Fruit fly (Drosophila melanogaster) whole organism, embryonic: Measurements from ENCODE around the gene CG18636.

Experiments used
- CG11093 ChIP-seq: fragments of 200-800 bp; sonication (Bioruptor generic); IDR thresholded peaks from 3 replicates; pipeline ENCODE4 v1.3.6; 2022; ENCODE audit warnings: missing biosample characterization, missing genetic modification characterization
- CG12391 ChIP-seq: fragments of 200-800 bp; sonication (Bioruptor generic); optimal IDR thresholded peaks from 3 replicates; lab custom pipeline; 2018; ENCODE audit warnings: missing biosample characterization, mild to moderate bottlenecking, missing genetic modification characterization, moderate library complexity
- CG13775 ChIP-seq: fragments of 200-800 bp; sonication (Bioruptor generic); optimal IDR thresholded peaks from 3 replicates; lab custom pipeline; 2017; ENCODE audit warnings: missing biosample characterization, mild to moderate bottlenecking, missing genetic modification characterization
- CG1603 ChIP-seq: fragments of 200-800 bp; sonication (Bioruptor generic); optimal IDR thresholded peaks from 2 replicates; lab custom pipeline; 2019; ENCODE audit warnings: missing biosample characterization, mild to moderate bottlenecking, missing genetic modification characterization, moderate library complexity
- CG17912 ChIP-seq: fragments of 200-800 bp; sonication (Bioruptor generic); optimal IDR thresholded peaks from 2 replicates; lab custom pipeline; 2018; ENCODE audit warnings: missing biosample characterization, mild to moderate bottlenecking, missing genetic modification characterization
- CG1832 ChIP-seq: fragments of 200-800 bp; sonication (Bioruptor generic); optimal IDR thresholded peaks from 2 replicates; lab custom pipeline; 2017; ENCODE audit warnings: missing biosample characterization, mild to moderate bottlenecking, missing genetic modification characterization, inconsistent platforms
- CG5953 ChIP-seq: fragments of 200-800 bp; sonication (Bioruptor generic); IDR thresholded peaks from 2 replicates; pipeline ENCODE4 v1.3.6; 2022; ENCODE audit warnings: missing biosample characterization, missing genetic modification characterization
- Hmx ChIP-seq: fragments of 200-800 bp; sonication (Bioruptor generic); optimal IDR thresholded peaks from 2 replicates; lab custom pipeline; 2016; ENCODE audit warnings: missing biosample characterization, missing genetic modification characterization
- Hr78 ChIP-seq, 2 experiments: fragments of 200-800 bp in 1 of 2; fragments of >200 bp in 1 of 2; sonication (Bioruptor generic) in 1 of 2; optimal IDR thresholded peaks; 2 replicates each; lab custom pipeline; 2017 to 2019; ENCODE audit warnings: missing biosample characterization in 2 of 2, missing genetic modification characterization in 2 of 2, mild to moderate bottlenecking in 1 of 2, moderate library complexity in 1 of 2
- cas ChIP-seq: fragments of 200-800 bp; sonication (Bioruptor generic); IDR thresholded peaks from 2 replicates; pipeline ENCODE4 v1.3.6; 2022; ENCODE audit warnings: missing biosample characterization, missing genetic modification characterization
- h ChIP-seq: fragments of >200 bp; optimal IDR thresholded peaks from 2 replicates; lab custom pipeline; 2017
- pfk ChIP-seq: fragments of 200-800 bp; sonication (Bioruptor generic); optimal IDR thresholded peaks from 2 replicates; lab custom pipeline; 2018; ENCODE audit warnings: missing biosample characterization, mild to moderate bottlenecking, missing genetic modification characterization, moderate library complexity
- tgo ChIP-seq: fragments of 200-800 bp; sonication (Bioruptor generic); IDR thresholded peaks from 3 replicates; pipeline ENCODE4 v1.3.6; 2022; ENCODE audit warnings: missing biosample characterization, missing genetic modification characterization

DNA sequence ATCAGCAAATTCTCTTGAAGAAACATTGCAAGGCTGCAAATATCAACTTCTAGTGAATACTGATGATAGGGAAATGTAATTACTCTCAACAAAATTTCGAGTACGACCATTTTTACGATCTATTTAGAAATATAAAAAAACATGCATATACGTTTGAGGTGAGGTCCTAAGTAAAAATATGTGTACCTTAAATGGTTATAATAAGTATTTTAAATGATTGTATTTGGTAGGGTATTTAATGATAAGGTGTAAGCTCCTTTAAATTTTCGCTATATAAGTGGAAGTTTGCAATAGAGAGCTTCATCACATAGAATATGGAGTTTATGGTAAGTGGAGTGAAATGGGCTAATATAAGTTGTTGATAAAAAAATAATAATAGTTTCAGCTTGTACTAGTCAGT lies 40.3 kb downstream of the CG18636 start, which contains the start of gene CG42681:
- TF ChIP-seq CG5953, result no peak
- TF ChIP-seq pfk, result no peak
- no peak for TF ChIP-seq tgo (GFP tag; lab: Robert Waterston, UW)
- no peak for TF ChIP-seq CG17912 (GFP tag; lab: Kevin White, UChicago)
- TF ChIP-seq cas (GFP tag; lab: Robert Waterston, UW), result no peak
- no peak for TF ChIP-seq Hmx (GFP tag; lab: Kevin White, UChicago)
- no peak for TF ChIP-seq CG1832
- TF ChIP-seq CG11093 (GFP tag; lab: Robert Waterston, UW), result no peak
- no peak for TF ChIP-seq h (lab: Kevin White, UChicago)
- TF ChIP-seq CG1603 (tag; lab: Kevin White, UChicago), result no peak
- TF ChIP-seq CG12391 (tag; lab: Kevin White, UChicago), result no peak
- TF ChIP-seq CG13775 (GFP tag; lab: Kevin White, UChicago), result no peak
- TF ChIP-seq Hr78 (GFP tag; optimal IDR thresholded peaks at IDR 0.05; lab: Kevin White, UChicago), result no peak
